Worm (Caenorhabditis elegans) whole organism, L3 larva: Measurements from ENCODE around the gene lido-18.

Experiments used
- ceh-16 ChIP-seq: sonication (generic microtip); optimal IDR thresholded peaks from 2 replicates; lab custom pipeline; 2017; ENCODE audit warnings: missing biosample characterization, missing genetic modification characterization
- fkh-10 ChIP-seq: sonication (generic microtip); optimal IDR thresholded peaks from 2 replicates; lab custom pipeline; 2017; ENCODE audit warnings: missing biosample characterization, missing genetic modification reagents, missing genetic modification characterization
- nhr-23 ChIP-seq: fragments of 150-350 bp; optimal IDR thresholded peaks from 2 replicates; lab custom pipeline; 2014; ENCODE audit warnings: missing biosample characterization, missing genetic modification reagents, missing genetic modification characterization
- pha-4 ChIP-seq: fragments of 150-350 bp; optimal IDR thresholded peaks from 2 replicates; lab custom pipeline; 2014; ENCODE audit warnings: missing biosample characterization, missing genetic modification reagents, missing genetic modification characterization

DNA sequence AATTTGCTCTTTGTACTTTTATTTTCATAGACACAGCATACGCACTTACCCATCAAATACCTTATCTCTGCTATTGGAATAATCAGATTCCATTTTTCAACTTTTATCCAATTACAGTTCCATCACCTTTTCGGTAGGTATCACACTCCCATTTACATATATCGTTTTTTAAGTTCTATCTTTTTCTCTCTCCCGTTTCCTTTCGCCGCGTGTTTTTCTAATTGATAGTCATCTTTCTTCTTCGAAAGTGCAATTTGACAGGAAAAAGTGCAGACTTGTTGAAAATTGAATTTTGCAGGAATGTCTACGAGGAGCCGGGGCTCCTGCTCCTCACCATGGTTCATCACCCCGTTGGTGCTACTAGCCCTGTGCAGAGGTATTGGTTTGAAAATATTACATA lies 37.0 kb upstream of the lido-18 start, which contains the start of gene fbn-1:
- TF ChIP-seq fkh-10 (GFP tag; lab: Kevin White, UChicago), result no peak
- no peak for TF ChIP-seq nhr-23
- TF ChIP-seq ceh-16 (tag; lab: Kevin White, UChicago), result no peak
- no peak for TF ChIP-seq pha-4 (tag; lab: Kevin White, UChicago)
